Worm (Caenorhabditis elegans) whole organism, early embryonic: ENCODE results near the gene C33D9.13.

Experiments
- ama-1 ChIP-seq: fragments of 150-350 bp; optimal IDR thresholded peaks from 2 replicates; lab custom pipeline; 2014
- ets-7 ChIP-seq: sonication (generic microtip); optimal IDR thresholded peaks from 2 replicates; lab custom pipeline; 2016; ENCODE audit warnings: missing genotype, missing genetic modification characterization, missing compliant biosample characterization
- flt-1 ChIP-seq: fragments of 200-800 bp; sonication (Bioruptor generic); IDR thresholded peaks from 2 replicates; pipeline ENCODE4 v1.3.6; 2022; ENCODE audit warnings: missing genetic modification characterization, missing compliant biosample characterization
- hmg-4 ChIP-seq: fragments of 200-800 bp; sonication (Bioruptor generic); optimal IDR thresholded peaks from 2 replicates; lab custom pipeline; 2018; ENCODE audit warnings: mild to moderate bottlenecking, missing genetic modification characterization, missing compliant biosample characterization
- scrt-1 ChIP-seq: fragments of 200-800 bp; sonication (Bioruptor generic); IDR thresholded peaks from 2 replicates; pipeline ENCODE4 v1.3.6; 2022; ENCODE audit warnings: missing genetic modification characterization, missing compliant biosample characterization

DNA sequence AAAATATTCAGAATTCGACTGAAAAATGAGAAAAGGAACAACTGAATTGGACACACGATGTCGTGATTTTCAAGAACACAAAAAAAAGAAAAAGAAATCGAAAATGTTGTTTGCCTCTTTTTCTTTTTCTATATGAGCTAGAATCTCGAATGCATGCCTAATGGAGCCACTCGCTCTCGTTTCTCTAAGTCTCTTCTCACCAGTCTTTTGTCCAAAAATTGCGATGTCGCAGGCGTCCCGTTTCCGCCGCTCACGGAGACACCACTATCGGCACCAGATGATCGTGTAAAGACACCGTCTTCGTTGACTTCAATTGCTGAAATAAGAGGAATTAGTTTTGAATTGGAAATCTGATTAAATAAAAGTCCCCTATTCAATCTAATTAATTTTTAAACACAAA lies 26.5 kb downstream of the C33D9.13 start:
- TF ChIP-seq ets-7 (tag; lab: Kevin White, UChicago): no peak
- TF ChIP-seq flt-1 (GFP tag; lab: Robert Waterston, UW): no peak
- TF ChIP-seq scrt-1 (GFP tag; lab: Robert Waterston, UW): no peak
- no peak for TF ChIP-seq ama-1
- no peak for TF ChIP-seq hmg-4 (GFP tag; lab: Kevin White, UChicago)
